Worm (Caenorhabditis elegans): ENCODE data around the gene dyf-19.

DNA sequence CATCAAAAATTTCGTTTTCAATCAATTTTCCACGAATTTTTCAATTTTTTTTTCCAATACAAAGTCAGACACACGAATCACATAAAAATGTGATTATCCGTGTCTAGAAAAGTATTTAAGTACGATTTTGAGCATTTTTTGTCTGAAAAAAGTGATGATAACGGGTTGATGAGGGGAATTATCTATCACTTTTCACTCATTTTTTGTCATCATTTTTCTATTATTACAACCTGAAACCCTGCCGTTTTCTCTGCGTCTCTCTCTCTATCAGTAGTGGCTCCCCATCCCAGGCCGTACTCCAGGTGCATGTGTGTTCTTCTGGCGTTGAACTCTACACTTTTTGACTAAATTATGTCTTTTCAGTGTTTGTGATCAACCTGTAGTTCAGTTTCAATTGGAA, 47.5 kb downstream of the dyf-19 start:
- TF ChIP-seq med-1 (GFP tag; optimal IDR thresholded peaks at IDR 0.05; ENCODE audit: insufficient read depth) (no peak), flt-1 (GFP tag; IDR thresholded peaks at IDR 0.05) (no peak), klf-2 (GFP tag; conservative IDR thresholded peaks at IDR 0.05) (no peak), ref-1 (GFP tag; conservative IDR thresholded peaks at IDR 0.05) (no peak), ztf-23 (GFP tag; IDR thresholded peaks at IDR 0.05) (no peak), cog-1 (tag; optimal IDR thresholded peaks at IDR 0.05) (no peak)

Measured in whole organism, midembryonic.